Worm (Caenorhabditis elegans) whole organism, late embryonic: ENCODE results near the gene C05B5.5.

ENCODE experiments used
- C08G9.2 ChIP-seq: sonication (generic microtip); optimal IDR thresholded peaks from 2 replicates; lab custom pipeline; 2016; ENCODE audit warnings: mild to moderate bottlenecking, missing genetic modification characterization, moderate library complexity, missing compliant biosample characterization
- F13H6.1 ChIP-seq: sonication (generic microtip); optimal IDR thresholded peaks from 2 replicates; lab custom pipeline; 2016; ENCODE audit warnings: missing genetic modification characterization, missing compliant biosample characterization
- T23F11.4 ChIP-seq: fragments of 200-800 bp; sonication (Bioruptor generic); optimal IDR thresholded peaks from 2 replicates; lab custom pipeline; 2018; ENCODE audit warnings: mild to moderate bottlenecking, missing genetic modification characterization, missing compliant biosample characterization
- Y22D7AL.16 ChIP-seq: sonication (generic microtip); optimal IDR thresholded peaks from 2 replicates; lab custom pipeline; 2016; ENCODE audit warnings: missing genetic modification characterization, missing compliant biosample characterization
- ahr-1 ChIP-seq: sonication (generic microtip); optimal IDR thresholded peaks from 2 replicates; lab custom pipeline; 2016; ENCODE audit warnings: missing genetic modification characterization, missing compliant biosample characterization
- ama-1 ChIP-seq: fragments of 150-350 bp; optimal IDR thresholded peaks from 2 replicates; lab custom pipeline; 2014
- ceh-18 ChIP-seq: sonication (generic microtip); optimal IDR thresholded peaks from 2 replicates; lab custom pipeline; 2016; ENCODE audit warnings: missing genetic modification characterization, missing compliant biosample characterization
- ceh-19 ChIP-seq: fragments of 200-800 bp; sonication (Bioruptor generic); optimal IDR thresholded peaks from 2 replicates; lab custom pipeline; 2018; ENCODE audit warnings: mild to moderate bottlenecking, missing genetic modification characterization, missing compliant biosample characterization
- ceh-2 ChIP-seq: sonication (generic microtip); optimal IDR thresholded peaks from 2 replicates; lab custom pipeline; 2016; ENCODE audit warnings: missing genotype, missing genetic modification characterization, missing compliant biosample characterization
- ceh-22 ChIP-seq: sonication (generic microtip); optimal IDR thresholded peaks from 2 replicates; lab custom pipeline; 2017; ENCODE audit warnings: missing biosample characterization, missing genetic modification characterization
- ceh-31 ChIP-seq: sonication (generic microtip); optimal IDR thresholded peaks from 2 replicates; lab custom pipeline; 2016; ENCODE audit warnings: missing genetic modification characterization, missing compliant biosample characterization
- ceh-48 ChIP-seq: sonication (generic microtip); optimal IDR thresholded peaks from 2 replicates; lab custom pipeline; 2016; ENCODE audit warnings: missing genetic modification characterization, inconsistent platforms, missing compliant biosample characterization
- ceh-6 ChIP-seq: fragments of 200-800 bp; sonication (Bioruptor generic); optimal IDR thresholded peaks from 2 replicates; lab custom pipeline; 2018; ENCODE audit warnings: mild to moderate bottlenecking, missing genetic modification characterization, missing compliant biosample characterization
- che-1 ChIP-seq: sonication (generic microtip); optimal IDR thresholded peaks from 2 replicates; lab custom pipeline; 2016; ENCODE audit warnings: mild to moderate bottlenecking, missing genetic modification characterization, missing compliant biosample characterization
- dmd-4 ChIP-seq: sonication (generic microtip); optimal IDR thresholded peaks from 2 replicates; lab custom pipeline; 2016; ENCODE audit warnings: borderline replicate concordance, missing genetic modification characterization, missing compliant biosample characterization
- elt-2 ChIP-seq: sonication (generic microtip); optimal IDR thresholded peaks from 2 replicates; lab custom pipeline; 2016; ENCODE audit warnings: missing genetic modification reagents, missing genetic modification characterization, missing compliant biosample characterization
- ets-4 ChIP-seq: sonication (generic microtip); optimal IDR thresholded peaks from 2 replicates; lab custom pipeline; 2016; ENCODE audit warnings: missing genetic modification characterization, missing compliant biosample characterization
- fkh-10 ChIP-seq: fragments of 150-350 bp; optimal IDR thresholded peaks from 2 replicates; lab custom pipeline; 2014; ENCODE audit warnings: missing biosample characterization, missing genetic modification reagents, missing genetic modification characterization
- gmeb-2 ChIP-seq: sonication (generic microtip); optimal IDR thresholded peaks from 2 replicates; lab custom pipeline; 2016; ENCODE audit warnings: missing genetic modification characterization, inconsistent platforms, missing compliant biosample characterization
- hlh-13 ChIP-seq: fragments of 200-800 bp; sonication (Bioruptor generic); optimal IDR thresholded peaks from 2 replicates; lab custom pipeline; 2018; ENCODE audit warnings: mild to moderate bottlenecking, missing genetic modification characterization, missing compliant biosample characterization
- hlh-30 ChIP-seq: sonication (generic microtip); optimal IDR thresholded peaks from 2 replicates; lab custom pipeline; 2017; ENCODE audit warnings: antibody characterized with exemption, missing genetic modification characterization, missing compliant biosample characterization; ENCODE audit not compliant: insufficient read depth
- hlh-6 ChIP-seq: sonication (generic microtip); optimal IDR thresholded peaks from 2 replicates; lab custom pipeline; 2016; ENCODE audit warnings: missing genotype, missing genetic modification characterization, missing compliant biosample characterization
- hlh-8 ChIP-seq: sonication (generic microtip); optimal IDR thresholded peaks from 2 replicates; lab custom pipeline; 2016; ENCODE audit warnings: missing genotype, missing genetic modification characterization, missing compliant biosample characterization
- lim-6 ChIP-seq: sonication (generic microtip); optimal IDR thresholded peaks from 2 replicates; lab custom pipeline; 2016; ENCODE audit warnings: missing genetic modification characterization, missing compliant biosample characterization
- lin-11 ChIP-seq: fragments of 200-800 bp; sonication (Bioruptor generic); optimal IDR thresholded peaks from 2 replicates; lab custom pipeline; 2018; ENCODE audit warnings: mild to moderate bottlenecking, missing genetic modification characterization, missing compliant biosample characterization
- madf-2 ChIP-seq: sonication (generic microtip); optimal IDR thresholded peaks from 2 replicates; lab custom pipeline; 2017; ENCODE audit warnings: missing genetic modification characterization, missing compliant biosample characterization
- nhr-232 ChIP-seq: sonication (generic microtip); optimal IDR thresholded peaks from 2 replicates; lab custom pipeline; 2016; ENCODE audit warnings: missing genetic modification characterization, missing compliant biosample characterization
- npax-4 ChIP-seq: sonication (generic microtip); optimal IDR thresholded peaks from 2 replicates; lab custom pipeline; 2016; ENCODE audit warnings: missing genetic modification characterization, missing compliant biosample characterization
- odd-2 ChIP-seq: sonication (generic microtip); optimal IDR thresholded peaks from 2 replicates; lab custom pipeline; 2017; ENCODE audit warnings: antibody characterized with exemption, mild to moderate bottlenecking, missing genetic modification characterization, missing compliant biosample characterization
- pag-3 ChIP-seq: sonication (generic microtip); optimal IDR thresholded peaks from 2 replicates; lab custom pipeline; 2016; ENCODE audit warnings: missing compliant biosample characterization, missing genetic modification characterization, borderline replicate concordance
- pax-1 ChIP-seq: fragments of 150-350 bp; optimal IDR thresholded peaks from 2 replicates; lab custom pipeline; 2014; ENCODE audit warnings: missing biosample characterization, missing genetic modification characterization
- pha-2 ChIP-seq: sonication (generic microtip); optimal IDR thresholded peaks from 2 replicates; lab custom pipeline; 2017; ENCODE audit warnings: mild to moderate bottlenecking, missing genetic modification characterization, missing compliant biosample characterization
- pha-4 ChIP-seq: fragments of 150-350 bp; optimal IDR thresholded peaks from 2 replicates; lab custom pipeline; 2018; ENCODE audit warnings: missing biosample characterization, missing genetic modification reagents, missing genetic modification characterization
- pqm-1 ChIP-seq: sonication (generic microtip); optimal IDR thresholded peaks from 2 replicates; lab custom pipeline; 2016; ENCODE audit warnings: missing genetic modification characterization, missing compliant biosample characterization
- ref-2 ChIP-seq: sonication (generic microtip); optimal IDR thresholded peaks from 2 replicates; lab custom pipeline; 2016; ENCODE audit warnings: missing genetic modification characterization, missing compliant biosample characterization
- rnt-1 ChIP-seq: sonication (generic microtip); optimal IDR thresholded peaks from 2 replicates; lab custom pipeline; 2016; ENCODE audit warnings: missing genetic modification characterization, missing compliant biosample characterization
- sox-2 ChIP-seq: fragments of 200-800 bp; sonication (Bioruptor generic); IDR thresholded peaks from 2 replicates; pipeline ENCODE4 v1.3.6; 2022; ENCODE audit warnings: missing genetic modification reagents, missing genetic modification characterization, missing compliant biosample characterization
- sox-4 ChIP-seq: sonication (generic microtip); optimal IDR thresholded peaks from 2 replicates; lab custom pipeline; 2017; ENCODE audit warnings: mild to moderate bottlenecking, missing genetic modification characterization, inconsistent platforms, missing compliant biosample characterization
- tbx-2 ChIP-seq: sonication (generic microtip); optimal IDR thresholded peaks from 2 replicates; lab custom pipeline; 2016; ENCODE audit warnings: missing genetic modification characterization, missing compliant biosample characterization
- ttx-3 ChIP-seq: sonication (generic microtip); optimal IDR thresholded peaks from 2 replicates; lab custom pipeline; 2016; ENCODE audit warnings: missing genetic modification reagents, missing genetic modification characterization, missing compliant biosample characterization
- unc-42 ChIP-seq: sonication (generic microtip); optimal IDR thresholded peaks from 2 replicates; lab custom pipeline; 2016; ENCODE audit warnings: missing genotype, missing genetic modification characterization, missing compliant biosample characterization
- unc-55 ChIP-seq: sonication (generic microtip); optimal IDR thresholded peaks from 2 replicates; lab custom pipeline; 2017; ENCODE audit warnings: missing biosample characterization, missing genetic modification reagents, missing genetic modification characterization
- unc-86 ChIP-seq: sonication (generic microtip); optimal IDR thresholded peaks from 2 replicates; lab custom pipeline; 2016; ENCODE audit warnings: missing genetic modification characterization, missing compliant biosample characterization
- zip-5 ChIP-seq: sonication (generic microtip); optimal IDR thresholded peaks from 2 replicates; lab custom pipeline; 2016; ENCODE audit warnings: missing genetic modification characterization, missing compliant biosample characterization

The C05B5.5 gene

ce11 chrIII:10006734-10007348, 5.7 kb downstream of the C05B5.5 start, which contains the start of gene C05B5.8:
TSS of gene C05B5.8 (minus strand) at chrIII:10006784.
- TF ChIP-seq odd-2 (tag; lab: Kevin White, UChicago): no peak
- no peak for TF ChIP-seq lim-6 (tag; lab: Kevin White, UChicago)
- TF ChIP-seq ets-4 (tag; lab: Kevin White, UChicago): no peak
- no peak for TF ChIP-seq Y22D7AL.16 (tag; lab: Kevin White, UChicago)
- TF ChIP-seq F13H6.1: no peak
- TF ChIP-seq rnt-1 (tag; lab: Kevin White, UChicago): no peak
- no peak for TF ChIP-seq dmd-4 (tag; lab: Kevin White, UChicago)
- TF ChIP-seq sox-2: no peak
- TF ChIP-seq T23F11.4 (GFP tag; lab: Kevin White, UChicago): no peak
- no peak for TF ChIP-seq hlh-8 (tag; lab: Kevin White, UChicago)
- TF ChIP-seq npax-4 (tag; lab: Kevin White, UChicago): no peak
- no peak for TF ChIP-seq ceh-19 (GFP tag; lab: Kevin White, UChicago)

- TF ChIP-seq ceh-6 (no peak), madf-2 (no peak), C08G9.2 (tag; lab: Kevin White, UChicago) (no peak), ttx-3 (tag; lab: Kevin White, UChicago) (no peak)
- TF ChIP-seq, all 69 proteins: peak for 0
These were observed 9.0 kb downstream of the C05B5.5 start, which contains the start of gene fbxa-155 for ce11 chrIII:10010117-10010516. TSS of gene fbxa-155 (minus strand) at chrIII:10010217.

- no peak for TF ChIP-seq ceh-22 (tag; lab: Kevin White, UChicago)
- no peak for TF ChIP-seq nhr-232 (tag; lab: Kevin White, UChicago)
- TF ChIP-seq hlh-6 (tag; lab: Kevin White, UChicago): no peak
- no peak for TF ChIP-seq rnt-1 (tag; lab: Kevin White, UChicago)
- no peak for TF ChIP-seq elt-2
- TF ChIP-seq hlh-13 (GFP tag; lab: Kevin White, UChicago): no peak
- no peak for TF ChIP-seq dmd-4 (tag; lab: Kevin White, UChicago)
- TF ChIP-seq zip-5: no peak
- TF ChIP-seq pax-1 (tag; lab: Kevin White, UChicago): no peak
- no peak for TF ChIP-seq madf-2
These were observed 11.0 kb downstream of the C05B5.5 start, which contains the start of gene C05B5.16 for ce11 chrIII:10012136-10012535. TSS of gene C05B5.16 (plus strand) at chrIII:10012436.

- TF ChIP-seq tbx-2 (tag; lab: Kevin White, UChicago) (peak; percentile 58), lin-11 (no peak), ceh-48 (tag; lab: Kevin White, UChicago) (peak; percentile 34), npax-4 (tag; lab: Kevin White, UChicago) (no peak), ceh-19 (GFP tag; lab: Kevin White, UChicago) (no peak), sox-4 (tag; lab: Kevin White, UChicago) (no peak), hlh-30 (tag; lab: Kevin White, UChicago) (peak; percentile 86), ceh-31 (tag; lab: Kevin White, UChicago) (peak; percentile 71), ref-2 (no peak), C08G9.2 (tag; lab: Kevin White, UChicago) (peak; percentile 39), gmeb-2 (no peak), nhr-232 (tag; lab: Kevin White, UChicago) (no peak), odd-2 (tag; lab: Kevin White, UChicago) (no peak), unc-86 (no peak), pag-3 (tag; lab: Kevin White, UChicago) (no peak), pha-4 (tag; lab: Kevin White, UChicago) (no peak), fkh-10 (GFP tag; lab: Kevin White, UChicago) (no peak), ahr-1 (no peak), pqm-1 (tag; lab: Kevin White, UChicago) (no peak), madf-2 (no peak), ceh-2 (tag; lab: Kevin White, UChicago) (peak; percentile 3), hlh-8 (tag; lab: Kevin White, UChicago) (no peak), T23F11.4 (GFP tag; lab: Kevin White, UChicago) (no peak), Y22D7AL.16 (tag; lab: Kevin White, UChicago) (no peak), elt-2 (no peak), zip-5 (no peak), che-1 (tag; lab: Kevin White, UChicago) (no peak), ama-1 (lab: Kevin White, UChicago) (no peak), unc-42 (tag; lab: Kevin White, UChicago) (peak; percentile 69), ceh-18 (tag; lab: Kevin White, UChicago) (peak; percentile 34), hlh-13 (GFP tag; lab: Kevin White, UChicago) (no peak), pha-2 (tag; lab: Kevin White, UChicago) (no peak), unc-55 (no peak)
These were observed 15.4 kb downstream of the C05B5.5 start, which contains the start of gene rgs-1 for ce11 chrIII:10016413-10017051. TSS of gene rgs-1 (minus strand) at chrIII:10016558.
